Fruit fly (Drosophila melanogaster) whole organism, embryonic: Measurements from ENCODE around the gene CG5810.

Source experiments
- BtbVII ChIP-seq: fragments of 200-800 bp; sonication (Bioruptor generic); optimal IDR thresholded peaks from 3 replicates; lab custom pipeline; 2017; ENCODE audit warnings: missing biosample characterization, mild to moderate bottlenecking, missing genetic modification characterization
- CG12769 ChIP-seq: fragments of 200-800 bp; sonication (Bioruptor generic); optimal IDR thresholded peaks from 2 replicates; lab custom pipeline; 2019; ENCODE audit warnings: missing biosample characterization, mild to moderate bottlenecking, missing genetic modification characterization, moderate library complexity
- CG12942 ChIP-seq: fragments of 200-800 bp; sonication (Bioruptor generic); optimal IDR thresholded peaks from 3 replicates; lab custom pipeline; 2016; ENCODE audit warnings: missing biosample characterization, missing genetic modification characterization
- CG14710 ChIP-seq: fragments of 200-800 bp; sonication (Bioruptor generic); optimal IDR thresholded peaks from 3 replicates; lab custom pipeline; 2019; ENCODE audit warnings: missing biosample characterization, mild to moderate bottlenecking, missing genetic modification characterization, moderate library complexity
- CG14860 ChIP-seq: fragments of 200-800 bp; sonication (Bioruptor generic); IDR thresholded peaks from 3 replicates; pipeline ENCODE4 v1.3.6; 2022; ENCODE audit warnings: missing biosample characterization, missing genetic modification characterization; ENCODE audit not compliant: partially characterized antibody
- CG14965 ChIP-seq: fragments of 200-800 bp; sonication (Bioruptor generic); optimal IDR thresholded peaks from 2 replicates; lab custom pipeline; 2016; ENCODE audit warnings: missing biosample characterization, missing genetic modification characterization, borderline replicate concordance
- CG15479 ChIP-seq: fragments of 200-800 bp; sonication (Bioruptor generic); optimal IDR thresholded peaks from 3 replicates; lab custom pipeline; 2019; ENCODE audit warnings: missing biosample characterization, mild to moderate bottlenecking, missing genetic modification characterization, moderate library complexity
- CG18599 ChIP-seq: fragments of 200-800 bp; sonication (Bioruptor generic); optimal IDR thresholded peaks from 3 replicates; lab custom pipeline; 2017; ENCODE audit warnings: missing biosample characterization, missing genetic modification characterization, mild to moderate bottlenecking, moderate library complexity, missing genetic modification reagents
- CG2678 ChIP-seq: fragments of 200-800 bp; sonication (Bioruptor generic); optimal IDR thresholded peaks from 3 replicates; lab custom pipeline; 2019; ENCODE audit warnings: missing biosample characterization, mild to moderate bottlenecking, missing genetic modification characterization, moderate library complexity
- CG3281 ChIP-seq: fragments of 200-800 bp; sonication (Bioruptor generic); optimal IDR thresholded peaks from 3 replicates; lab custom pipeline; 2017; ENCODE audit warnings: missing biosample characterization, mild to moderate bottlenecking, missing genetic modification characterization
- CG33213 ChIP-seq: fragments of 200-800 bp; sonication (Bioruptor generic); optimal IDR thresholded peaks from 3 replicates; lab custom pipeline; 2016; ENCODE audit warnings: missing biosample characterization, missing genetic modification characterization
- CG33557 ChIP-seq: fragments of 200-800 bp; sonication (Bioruptor generic); optimal IDR thresholded peaks from 2 replicates; lab custom pipeline; 2019; ENCODE audit warnings: missing biosample characterization, mild to moderate bottlenecking, missing genetic modification characterization, moderate library complexity
- CG34422 ChIP-seq: fragments of 200-800 bp; sonication (Bioruptor generic); IDR thresholded peaks from 3 replicates; pipeline ENCODE4 v1.3.6; 2022; ENCODE audit warnings: missing biosample characterization, missing genetic modification characterization
- CG4820 ChIP-seq: fragments of 200-800 bp; sonication (Bioruptor generic); optimal IDR thresholded peaks from 3 replicates; lab custom pipeline; 2016; ENCODE audit warnings: missing biosample characterization, missing genetic modification characterization
- CG6813 ChIP-seq: fragments of 200-800 bp; sonication (Bioruptor generic); optimal IDR thresholded peaks from 2 replicates; lab custom pipeline; 2017; ENCODE audit warnings: missing biosample characterization, missing genetic modification characterization, mild to moderate bottlenecking, moderate library complexity, missing genetic modification reagents
- CG7372 ChIP-seq: fragments of 200-800 bp; sonication (Bioruptor generic); IDR thresholded peaks from 2 replicates; pipeline ENCODE4 v1.3.6; 2022; ENCODE audit warnings: missing biosample characterization, missing genetic modification characterization
- CG7839 ChIP-seq: fragments of 200-800 bp; sonication (Bioruptor generic); optimal IDR thresholded peaks from 3 replicates; lab custom pipeline; 2018; ENCODE audit warnings: missing biosample characterization, mild to moderate bottlenecking, missing genetic modification characterization, moderate library complexity
- CG9727 ChIP-seq: fragments of 200-800 bp; sonication (Bioruptor generic); optimal IDR thresholded peaks from 3 replicates; lab custom pipeline; 2017; ENCODE audit warnings: missing biosample characterization, mild to moderate bottlenecking, missing genetic modification characterization
- Dip2 ChIP-seq: fragments of 200-800 bp; sonication (Bioruptor generic); IDR thresholded peaks from 2 replicates; pipeline ENCODE4 v1.3.6; 2022; ENCODE audit warnings: missing biosample characterization, missing genetic modification characterization
- Dip3 ChIP-seq: fragments of 200-800 bp; sonication (Bioruptor generic); optimal IDR thresholded peaks from 3 replicates; lab custom pipeline; 2016; ENCODE audit warnings: missing biosample characterization, missing genetic modification characterization
- Doc3 ChIP-seq: fragments of 200-800 bp; sonication (Bioruptor generic); IDR thresholded peaks from 3 replicates; pipeline ENCODE4 v1.3.6; 2022; ENCODE audit warnings: missing biosample characterization, missing genetic modification characterization; ENCODE audit not compliant: partially characterized antibody
- E2f2 ChIP-seq: fragments of 200-800 bp; sonication (Bioruptor generic); IDR thresholded peaks from 2 replicates; pipeline ENCODE4 v1.3.6; 2022; ENCODE audit warnings: missing biosample characterization, missing genetic modification characterization
- GATAe ChIP-seq: fragments of 200-800 bp; sonication (Bioruptor generic); conservative IDR thresholded peaks from 2 replicates; pipeline ENCODE4 v1.3.6; 2022; ENCODE audit warnings: missing biosample characterization, missing genetic modification characterization
- Hmr ChIP-seq: fragments of 200-800 bp; sonication (Bioruptor generic); optimal IDR thresholded peaks from 3 replicates; lab custom pipeline; 2017; ENCODE audit warnings: mild to moderate bottlenecking, missing biosample characterization, missing genetic modification reagents, missing genetic modification characterization
- Meics ChIP-seq: fragments of 200-800 bp; sonication (Bioruptor generic); optimal IDR thresholded peaks from 2 replicates; lab custom pipeline; 2017; ENCODE audit warnings: missing biosample characterization, mild to moderate bottlenecking, missing genetic modification characterization
- Sin3A ChIP-seq: fragments of >200 bp; optimal IDR thresholded peaks from 2 replicates; lab custom pipeline; 2018
- Stat92E ChIP-seq, 3 experiments: fragments of >200 bp in 2 of 3; fragments of 200-800 bp in 1 of 3; sonication (Bioruptor generic) in 1 of 3; optimal IDR thresholded peaks; 2 replicates each; lab custom pipeline; 2017 to 2019; ENCODE audit warnings: missing biosample characterization in 3 of 3, missing genetic modification characterization in 3 of 3, mild to moderate bottlenecking in 1 of 3, moderate library complexity in 1 of 3
- bbx ChIP-seq: fragments of 200-800 bp; sonication (Bioruptor generic); IDR thresholded peaks from 2 replicates; pipeline ENCODE4 v1.3.6; 2022; ENCODE audit warnings: missing biosample characterization, missing genetic modification characterization; ENCODE audit not compliant: partially characterized antibody
- bowl ChIP-seq: fragments of 200-800 bp; sonication (Bioruptor generic); IDR thresholded peaks from 2 replicates; pipeline ENCODE4 v1.3.6; 2022; ENCODE audit warnings: missing biosample characterization, missing genetic modification characterization
- cato ChIP-seq: fragments of 200-800 bp; sonication (Bioruptor generic); optimal IDR thresholded peaks from 2 replicates; lab custom pipeline; 2016; ENCODE audit warnings: missing biosample characterization, missing genetic modification characterization, borderline replicate concordance
- caup ChIP-seq: fragments of 200-800 bp; sonication (Bioruptor generic); optimal IDR thresholded peaks from 3 replicates; lab custom pipeline; 2017; ENCODE audit warnings: missing biosample characterization, mild to moderate bottlenecking, missing genetic modification characterization, moderate library complexity; ENCODE audit not compliant: severe bottlenecking
- dpn ChIP-seq, 2 experiments: fragments of 200-800 bp; sonication (Bioruptor generic); optimal IDR thresholded peaks; 3 replicates each; lab custom pipeline; 2016; ENCODE audit warnings: missing biosample characterization in 2 of 2, missing genetic modification characterization in 2 of 2
- dysf ChIP-seq: fragments of 200-800 bp; sonication (Bioruptor generic); IDR thresholded peaks from 3 replicates; pipeline ENCODE4 v1.3.6; 2022; ENCODE audit warnings: missing biosample characterization, missing genetic modification characterization
- esg ChIP-seq: fragments of 200-800 bp; sonication (Bioruptor generic); conservative IDR thresholded peaks from 2 replicates; pipeline ENCODE4 v1.3.6; 2022; ENCODE audit warnings: missing biosample characterization, missing genetic modification characterization
- fd96Cb ChIP-seq: fragments of 200-800 bp; sonication (Bioruptor generic); optimal IDR thresholded peaks from 2 replicates; lab custom pipeline; 2018; ENCODE audit warnings: missing biosample characterization, mild to moderate bottlenecking, missing genetic modification characterization, moderate library complexity
- gem ChIP-seq: fragments of 200-800 bp; sonication (Bioruptor generic); optimal IDR thresholded peaks from 2 replicates; lab custom pipeline; 2019; ENCODE audit warnings: missing biosample characterization, mild to moderate bottlenecking, missing genetic modification characterization, moderate library complexity
- h ChIP-seq: fragments of >200 bp; optimal IDR thresholded peaks from 2 replicates; lab custom pipeline; 2017
- ken ChIP-seq: fragments of 200-800 bp; sonication (Bioruptor generic); IDR thresholded peaks from 3 replicates; pipeline ENCODE4 v1.3.6; 2022; ENCODE audit warnings: missing biosample characterization, missing genetic modification characterization
- luna ChIP-seq: fragments of 200-800 bp; sonication (Bioruptor generic); optimal IDR thresholded peaks from 2 replicates; lab custom pipeline; 2016; ENCODE audit warnings: missing biosample characterization, missing genetic modification characterization
- maf-S ChIP-seq: fragments of 200-800 bp; sonication (Bioruptor generic); optimal IDR thresholded peaks from 2 replicates; lab custom pipeline; 2016; ENCODE audit warnings: missing biosample characterization, missing genetic modification characterization
- nau ChIP-seq: fragments of 200-800 bp; sonication (Bioruptor generic); optimal IDR thresholded peaks from 3 replicates; lab custom pipeline; 2017; ENCODE audit warnings: missing biosample characterization, mild to moderate bottlenecking, missing genetic modification characterization, missing genetic modification reagents
- nom ChIP-seq: fragments of 200-800 bp; sonication (Bioruptor generic); optimal IDR thresholded peaks from 2 replicates; lab custom pipeline; 2017; ENCODE audit warnings: missing biosample characterization, missing genetic modification characterization, mild to moderate bottlenecking, moderate library complexity, missing genetic modification reagents
- org-1 ChIP-seq: fragments of 200-800 bp; sonication (Bioruptor generic); optimal IDR thresholded peaks from 2 replicates; lab custom pipeline; 2017; ENCODE audit warnings: missing biosample characterization, missing genetic modification characterization
- phol ChIP-seq: fragments of 200-800 bp; sonication (Bioruptor generic); optimal IDR thresholded peaks from 3 replicates; lab custom pipeline; 2018; ENCODE audit warnings: missing biosample characterization, mild to moderate bottlenecking, missing genetic modification characterization, moderate library complexity
- pzg ChIP-seq: fragments of 200-800 bp; sonication (Bioruptor generic); optimal IDR thresholded peaks from 3 replicates; lab custom pipeline; 2018; ENCODE audit warnings: missing biosample characterization, mild to moderate bottlenecking, missing genetic modification characterization, moderate library complexity
- salm ChIP-seq: fragments of 200-800 bp; sonication (Bioruptor generic); optimal IDR thresholded peaks from 2 replicates; lab custom pipeline; 2018; ENCODE audit warnings: missing biosample characterization, mild to moderate bottlenecking, missing genetic modification characterization
- scrt ChIP-seq: fragments of 200-800 bp; sonication (Bioruptor generic); optimal IDR thresholded peaks from 2 replicates; lab custom pipeline; 2018; ENCODE audit warnings: missing biosample characterization, mild to moderate bottlenecking, missing genetic modification characterization, moderate library complexity
- shn ChIP-seq: fragments of 200-800 bp; sonication (Bioruptor generic); optimal IDR thresholded peaks from 3 replicates; lab custom pipeline; 2016; ENCODE audit warnings: missing biosample characterization, missing genetic modification characterization
- tio ChIP-seq: fragments of 200-800 bp; sonication (Bioruptor generic); optimal IDR thresholded peaks from 2 replicates; lab custom pipeline; 2017; ENCODE audit warnings: missing biosample characterization, missing genetic modification characterization, inconsistent platforms
- tx ChIP-seq: fragments of 200-800 bp; sonication (Bioruptor generic); optimal IDR thresholded peaks from 2 replicates; lab custom pipeline; 2016; ENCODE audit warnings: missing biosample characterization, missing genetic modification characterization
- vfl ChIP-seq: fragments of 200-800 bp; sonication (Bioruptor generic); optimal IDR thresholded peaks from 2 replicates; lab custom pipeline; 2016; ENCODE audit warnings: missing biosample characterization, missing genetic modification characterization

The CG5810 gene

dm6 chr3R:21158643-21159042 lies 4.9 kb upstream of the CG5810 start (continued):
- no peak for TF ChIP-seq CG33213 (GFP tag; lab: Kevin White, UChicago)
- TF ChIP-seq CG34422 (GFP tag; lab: Robert Waterston, UW) = no peak
- no peak for TF ChIP-seq tio
- TF ChIP-seq vfl = no peak
- no peak for TF ChIP-seq tx (GFP tag; lab: Kevin White, UChicago)
- peak; percentile 9 for TF ChIP-seq CG2678 (tag; lab: Kevin White, UChicago)
- TF ChIP-seq Doc3 (GFP tag; lab: Robert Waterston, UW) = no peak
- peak; percentile 1 for TF ChIP-seq CG7839 (tag; lab: Kevin White, UChicago)
- no peak for TF ChIP-seq luna (GFP tag; lab: Kevin White, UChicago)
- TF ChIP-seq ken (GFP tag; lab: Robert Waterston, UW) = no peak
- no peak for TF ChIP-seq CG12769 (tag; lab: Kevin White, UChicago)
- TF ChIP-seq h (lab: Kevin White, UChicago) = no peak
- TF ChIP-seq fd96Cb (tag; lab: Kevin White, UChicago) = no peak
- TF ChIP-seq CG12942 (GFP tag; lab: Kevin White, UChicago) = no peak
- TF ChIP-seq gem (tag; lab: Kevin White, UChicago) = peak; percentile 21
- TF ChIP-seq cato (GFP tag; lab: Kevin White, UChicago) = no peak
- no peak for TF ChIP-seq Stat92E (GFP tag; optimal IDR thresholded peaks at IDR 0.05; lab: Kevin White, UChicago)
- TF ChIP-seq GATAe (GFP tag; lab: Robert Waterston, UW) = no peak
- TF ChIP-seq phol (tag; lab: Kevin White, UChicago) = no peak
- peak; percentile 53 for TF ChIP-seq caup (GFP tag; lab: Kevin White, UChicago)
- TF ChIP-seq CG14965 (GFP tag; lab: Kevin White, UChicago) = no peak
- no peak for TF ChIP-seq maf-S (GFP tag; lab: Kevin White, UChicago)
- TF ChIP-seq Dip2 (GFP tag; lab: Robert Waterston, UW) = no peak
- peak; percentile 40 for TF ChIP-seq Hmr (GFP tag; lab: Kevin White, UChicago)
- no peak for TF ChIP-seq Dip3 (GFP tag; lab: Kevin White, UChicago)
- TF ChIP-seq CG18599 (GFP tag; lab: Kevin White, UChicago) = peak; percentile 47
- TF ChIP-seq bbx (GFP tag; lab: Robert Waterston, UW) = no peak
- TF ChIP-seq CG14710 (tag; lab: Kevin White, UChicago) = peak; percentile 11
- no peak for TF ChIP-seq CG14860
- TF ChIP-seq shn (GFP tag; lab: Kevin White, UChicago) = no peak
- TF ChIP-seq org-1 (GFP tag; lab: Kevin White, UChicago) = no peak
- no peak for TF ChIP-seq CG33557 (GFP tag; lab: Kevin White, UChicago)
- TF ChIP-seq dpn (GFP tag; optimal IDR thresholded peaks at IDR 0.05; lab: Kevin White, UChicago) = no peak
- no peak for TF ChIP-seq CG7372 (GFP tag; lab: Robert Waterston, UW)
- TF ChIP-seq BtbVII = peak; percentile 51
- peak; percentile 7 for TF ChIP-seq Meics
- TF ChIP-seq CG4820 (GFP tag; lab: Kevin White, UChicago) = peak; percentile 1
- no peak for TF ChIP-seq pzg (GFP tag; lab: Kevin White, UChicago)
- peak; percentile 49 for TF ChIP-seq nau (GFP tag; lab: Kevin White, UChicago)
- no peak for TF ChIP-seq Sin3A (lab: Kevin White, UChicago)
- peak; percentile 1 for TF ChIP-seq scrt (GFP tag; lab: Kevin White, UChicago)
- no peak for TF ChIP-seq salm (tag; lab: Kevin White, UChicago)
- no peak for TF ChIP-seq CG15479 (GFP tag; lab: Kevin White, UChicago)
- TF ChIP-seq CG3281 (GFP tag; lab: Kevin White, UChicago) = peak; percentile 34
- TF ChIP-seq CG9727 (GFP tag; lab: Kevin White, UChicago) = no peak
- no peak for TF ChIP-seq nom (GFP tag; lab: Kevin White, UChicago)
- peak; percentile 21 for TF ChIP-seq CG6813 (GFP tag; lab: Kevin White, UChicago)
- no peak for TF ChIP-seq E2f2
- no peak for TF ChIP-seq bowl (GFP tag; lab: Robert Waterston, UW)
- TF ChIP-seq dysf (GFP tag; lab: Robert Waterston, UW) = peak; percentile 38; the same call in 1 of the 3 replicates
- no peak for TF ChIP-seq esg (GFP tag; lab: Robert Waterston, UW)
